Fruit fly (Drosophila melanogaster) whole organism, embryonic: Measurements from ENCODE around the gene Ekar.

Experiments
- Bgb ChIP-seq: fragments of 200-800 bp; sonication (Bioruptor generic); IDR thresholded peaks from 2 replicates; pipeline ENCODE4 v1.3.6; 2022; ENCODE audit warnings: missing biosample characterization, missing genetic modification characterization; ENCODE audit not compliant: partially characterized antibody
- CG12659 ChIP-seq: fragments of 200-800 bp; sonication (Bioruptor generic); optimal IDR thresholded peaks from 3 replicates; lab custom pipeline; 2017; ENCODE audit warnings: mild to moderate bottlenecking, missing biosample characterization, missing genetic modification reagents, missing genetic modification characterization
- CG12769 ChIP-seq: fragments of 200-800 bp; sonication (Bioruptor generic); optimal IDR thresholded peaks from 2 replicates; lab custom pipeline; 2019; ENCODE audit warnings: missing biosample characterization, mild to moderate bottlenecking, missing genetic modification characterization, moderate library complexity
- CG13287 ChIP-seq: fragments of 200-800 bp; sonication (Bioruptor generic); IDR thresholded peaks from 2 replicates; pipeline ENCODE4 v1.3.6; 2022; ENCODE audit warnings: missing biosample characterization, missing genetic modification characterization; ENCODE audit not compliant: partially characterized antibody
- CG14710 ChIP-seq: fragments of 200-800 bp; sonication (Bioruptor generic); optimal IDR thresholded peaks from 3 replicates; lab custom pipeline; 2019; ENCODE audit warnings: missing biosample characterization, mild to moderate bottlenecking, missing genetic modification characterization, moderate library complexity
- CG15073 ChIP-seq: fragments of 200-800 bp; sonication (Bioruptor generic); optimal IDR thresholded peaks from 2 replicates; lab custom pipeline; 2016; ENCODE audit warnings: missing biosample characterization, missing genetic modification characterization
- CG17361 ChIP-seq: fragments of 200-800 bp; sonication (Bioruptor generic); IDR thresholded peaks from 3 replicates; pipeline ENCODE4 v1.3.6; 2022; ENCODE audit warnings: missing biosample characterization, missing genetic modification characterization
- CG17912 ChIP-seq: fragments of 200-800 bp; sonication (Bioruptor generic); optimal IDR thresholded peaks from 2 replicates; lab custom pipeline; 2018; ENCODE audit warnings: missing biosample characterization, mild to moderate bottlenecking, missing genetic modification characterization
- CG2116 ChIP-seq: fragments of 200-800 bp; sonication (Bioruptor generic); optimal IDR thresholded peaks from 3 replicates; lab custom pipeline; 2018; ENCODE audit warnings: missing biosample characterization, mild to moderate bottlenecking, missing genetic modification characterization
- CG30020 ChIP-seq: fragments of 200-800 bp; optimal IDR thresholded peaks from 2 replicates; lab custom pipeline; 2019; ENCODE audit warnings: missing biosample characterization, mild to moderate bottlenecking, missing genetic modification characterization, moderate library complexity
- CG34224 ChIP-seq: fragments of 200-800 bp; sonication (Bioruptor generic); IDR thresholded peaks from 3 replicates; pipeline ENCODE4 v1.3.6; 2022; ENCODE audit warnings: missing biosample characterization, missing genetic modification characterization; ENCODE audit not compliant: partially characterized antibody
- CG4424 ChIP-seq: fragments of 200-800 bp; sonication (Bioruptor generic); optimal IDR thresholded peaks from 3 replicates; lab custom pipeline; 2016; ENCODE audit warnings: missing biosample characterization, missing genetic modification characterization
- CG5953 ChIP-seq: fragments of 200-800 bp; sonication (Bioruptor generic); IDR thresholded peaks from 2 replicates; pipeline ENCODE4 v1.3.6; 2022; ENCODE audit warnings: missing biosample characterization, missing genetic modification characterization
- CG6683 ChIP-seq: fragments of 200-800 bp; sonication (Bioruptor generic); optimal IDR thresholded peaks from 2 replicates; lab custom pipeline; 2017; ENCODE audit warnings: missing biosample characterization, mild to moderate bottlenecking, missing genetic modification characterization, missing genetic modification reagents
- CG8089 ChIP-seq: fragments of 200-800 bp; sonication (Bioruptor generic); optimal IDR thresholded peaks from 3 replicates; lab custom pipeline; 2016; ENCODE audit warnings: missing biosample characterization, missing genetic modification characterization
- CG8290 ChIP-seq, 3 experiments: fragments of 200-800 bp; sonication (Bioruptor generic); optimal IDR thresholded peaks; 2 replicates each; lab custom pipeline; 2016 to 2019; ENCODE audit warnings: missing biosample characterization in 3 of 3, missing genetic modification characterization in 3 of 3, mild to moderate bottlenecking in 2 of 3, moderate library complexity in 1 of 3
- CkIIα-i1 ChIP-seq: fragments of 200-800 bp; sonication (Bioruptor generic); IDR thresholded peaks from 2 replicates; pipeline ENCODE4 v1.3.6; 2022; ENCODE audit warnings: missing biosample characterization, missing genetic modification characterization
- D19A ChIP-seq: fragments of 200-800 bp; optimal IDR thresholded peaks from 3 replicates; lab custom pipeline; 2019; ENCODE audit warnings: missing biosample characterization, mild to moderate bottlenecking, missing genetic modification characterization, moderate library complexity
- Dll ChIP-seq: fragments of 200-800 bp; sonication (Bioruptor generic); IDR thresholded peaks from 4 replicates; pipeline ENCODE4 v1.3.6; 2022; ENCODE audit warnings: missing biosample characterization, missing genetic modification characterization; ENCODE audit not compliant: partially characterized antibody
- Ets97D ChIP-seq: fragments of 200-800 bp; sonication (Bioruptor generic); optimal IDR thresholded peaks from 3 replicates; lab custom pipeline; 2016; ENCODE audit warnings: missing biosample characterization, missing genetic modification characterization
- Fer3 ChIP-seq: fragments of 200-800 bp; sonication (Bioruptor generic); optimal IDR thresholded peaks from 2 replicates; lab custom pipeline; 2018; ENCODE audit warnings: missing biosample characterization, mild to moderate bottlenecking, missing genetic modification characterization, moderate library complexity
- HmgD ChIP-seq: fragments of 200-800 bp; sonication (Bioruptor generic); optimal IDR thresholded peaks from 3 replicates; lab custom pipeline; 2016; ENCODE audit warnings: missing biosample characterization, missing genetic modification characterization
- Lhr ChIP-seq: fragments of 200-800 bp; sonication (Bioruptor generic); optimal IDR thresholded peaks from 3 replicates; lab custom pipeline; 2017; ENCODE audit warnings: mild to moderate bottlenecking, missing biosample characterization, missing genetic modification reagents, missing genetic modification characterization
- MBD-R2 ChIP-seq: fragments of 200-800 bp; sonication (Bioruptor generic); IDR thresholded peaks from 2 replicates; pipeline ENCODE4 v1.3.6; 2022; ENCODE audit warnings: missing biosample characterization, missing genetic modification characterization
- MESR4 ChIP-seq: fragments of 200-800 bp; sonication (Bioruptor generic); optimal IDR thresholded peaks from 2 replicates; lab custom pipeline; 2018; ENCODE audit warnings: missing biosample characterization, mild to moderate bottlenecking, missing genetic modification characterization, moderate library complexity
- TFAM ChIP-seq: fragments of 200-800 bp; sonication (Bioruptor generic); optimal IDR thresholded peaks from 2 replicates; lab custom pipeline; 2017; ENCODE audit warnings: missing biosample characterization, missing genetic modification characterization, inconsistent platforms
- ato ChIP-seq: fragments of 200-800 bp; sonication (Bioruptor generic); IDR thresholded peaks from 2 replicates; pipeline ENCODE4 v1.3.6; 2022; ENCODE audit warnings: missing biosample characterization, missing genetic modification characterization; ENCODE audit not compliant: partially characterized antibody
- bigmax ChIP-seq: fragments of 200-800 bp; sonication (Bioruptor generic); optimal IDR thresholded peaks from 2 replicates; lab custom pipeline; 2018; ENCODE audit warnings: missing biosample characterization, mild to moderate bottlenecking, missing genetic modification characterization
- chm ChIP-seq: fragments of 200-800 bp; sonication (Bioruptor generic); IDR thresholded peaks from 2 replicates; pipeline ENCODE4 v1.3.6; 2022; ENCODE audit warnings: missing biosample characterization, missing genetic modification characterization
- eve ChIP-seq, 2 experiments: fragments of >200 bp; optimal IDR thresholded peaks; 2 replicates each; lab custom pipeline; 2017; ENCODE audit warnings: missing biosample characterization in 2 of 2, missing genetic modification characterization in 2 of 2
- gem ChIP-seq: fragments of 200-800 bp; sonication (Bioruptor generic); optimal IDR thresholded peaks from 2 replicates; lab custom pipeline; 2019; ENCODE audit warnings: missing biosample characterization, mild to moderate bottlenecking, missing genetic modification characterization, moderate library complexity
- gsb-n ChIP-seq: fragments of 200-800 bp; sonication (Bioruptor generic); optimal IDR thresholded peaks from 3 replicates; lab custom pipeline; 2018; ENCODE audit warnings: missing biosample characterization, mild to moderate bottlenecking, missing genetic modification characterization
- inv ChIP-seq: fragments of 200-800 bp; sonication (Bioruptor generic); IDR thresholded peaks from 2 replicates; pipeline ENCODE4 v1.3.6; 2022; ENCODE audit warnings: missing biosample characterization, missing genetic modification characterization; ENCODE audit not compliant: partially characterized antibody
- kah ChIP-seq: fragments of 200-800 bp; sonication (Bioruptor generic); optimal IDR thresholded peaks from 2 replicates; lab custom pipeline; 2018; ENCODE audit warnings: missing biosample characterization, mild to moderate bottlenecking, missing genetic modification characterization
- lilli ChIP-seq: fragments of 200-800 bp; sonication (Bioruptor generic); optimal IDR thresholded peaks from 3 replicates; lab custom pipeline; 2016; ENCODE audit warnings: missing biosample characterization, missing genetic modification characterization
- nerfin-1 ChIP-seq: fragments of 200-800 bp; sonication (Bioruptor generic); optimal IDR thresholded peaks from 3 replicates; lab custom pipeline; 2019; ENCODE audit warnings: missing biosample characterization, mild to moderate bottlenecking, missing genetic modification characterization, moderate library complexity
- nom ChIP-seq: fragments of 200-800 bp; sonication (Bioruptor generic); optimal IDR thresholded peaks from 2 replicates; lab custom pipeline; 2017; ENCODE audit warnings: missing biosample characterization, missing genetic modification characterization, mild to moderate bottlenecking, moderate library complexity, missing genetic modification reagents
- pfk ChIP-seq: fragments of 200-800 bp; sonication (Bioruptor generic); optimal IDR thresholded peaks from 2 replicates; lab custom pipeline; 2018; ENCODE audit warnings: missing biosample characterization, mild to moderate bottlenecking, missing genetic modification characterization, moderate library complexity
- phol ChIP-seq: fragments of 200-800 bp; sonication (Bioruptor generic); optimal IDR thresholded peaks from 3 replicates; lab custom pipeline; 2018; ENCODE audit warnings: missing biosample characterization, mild to moderate bottlenecking, missing genetic modification characterization, moderate library complexity
- row ChIP-seq: fragments of 200-800 bp; sonication (Bioruptor generic); IDR thresholded peaks from 3 replicates; pipeline ENCODE4 v1.3.6; 2022; ENCODE audit warnings: missing biosample characterization, missing genetic modification characterization
- slbo ChIP-seq: fragments of 200-800 bp; sonication (Bioruptor generic); IDR thresholded peaks from 2 replicates; pipeline ENCODE4 v1.3.6; 2022; ENCODE audit warnings: missing biosample characterization, missing genetic modification characterization
- sob ChIP-seq: fragments of 200-800 bp; sonication (Bioruptor generic); IDR thresholded peaks from 2 replicates; pipeline ENCODE4 v1.3.6; 2022; ENCODE audit warnings: missing biosample characterization, missing genetic modification characterization
- ssp ChIP-seq: fragments of 200-800 bp; sonication (Bioruptor generic); IDR thresholded peaks from 2 replicates; pipeline ENCODE4 v1.3.6; 2022; ENCODE audit warnings: missing biosample characterization, missing genetic modification characterization
- sug ChIP-seq: fragments of 200-800 bp; optimal IDR thresholded peaks from 2 replicates; lab custom pipeline; 2019; ENCODE audit warnings: missing biosample characterization, mild to moderate bottlenecking, missing genetic modification characterization, moderate library complexity
- vfl ChIP-seq: fragments of 200-800 bp; sonication (Bioruptor generic); optimal IDR thresholded peaks from 2 replicates; lab custom pipeline; 2016; ENCODE audit warnings: missing biosample characterization, missing genetic modification characterization
- vnd ChIP-seq: fragments of 200-800 bp; sonication (Bioruptor generic); IDR thresholded peaks from 3 replicates; pipeline ENCODE4 v1.3.6; 2022; ENCODE audit warnings: missing biosample characterization, missing genetic modification characterization; ENCODE audit not compliant: partially characterized antibody
- wek ChIP-seq: fragments of 200-800 bp; sonication (Bioruptor generic); optimal IDR thresholded peaks from 3 replicates; lab custom pipeline; 2018; ENCODE audit warnings: missing biosample characterization, mild to moderate bottlenecking, missing genetic modification characterization, moderate library complexity
- zen ChIP-seq: fragments of 200-800 bp; sonication (Bioruptor generic); optimal IDR thresholded peaks from 3 replicates; lab custom pipeline; 2018; ENCODE audit warnings: missing biosample characterization, mild to moderate bottlenecking, missing genetic modification characterization, moderate library complexity

Ekar gene

DNA sequence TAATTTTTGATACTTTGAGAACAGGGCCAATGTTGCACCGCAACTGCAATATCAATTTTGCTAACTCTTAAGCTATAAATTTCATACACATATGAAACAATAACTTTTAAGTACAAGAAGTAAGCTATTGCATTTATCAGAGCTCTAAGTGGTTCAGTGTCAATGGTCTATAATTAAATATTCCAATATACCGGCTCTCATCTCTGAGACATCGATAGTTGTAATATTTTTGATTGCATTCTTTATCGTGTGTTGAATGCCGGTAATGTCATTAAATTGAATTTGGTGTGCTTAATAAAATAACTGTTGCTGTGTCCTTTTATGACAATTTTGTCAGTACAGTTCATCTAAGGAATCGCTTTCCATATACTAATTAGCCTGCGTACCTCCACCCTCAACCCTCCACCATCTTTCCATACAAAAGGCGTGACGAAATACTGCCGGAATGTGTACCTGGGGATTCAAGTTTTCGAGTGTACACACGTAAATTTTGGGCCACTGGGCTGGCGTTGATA lies 24.6 kb upstream of the Ekar start, which contains the start of gene CG11360 (continued):
- TF ChIP-seq gem (tag; lab: Kevin White, UChicago) (peak; percentile 32), CG14710 (tag; lab: Kevin White, UChicago) (peak; percentile 54), D19A (tag; lab: Kevin White, UChicago) (peak; percentile 10), HmgD (GFP tag; lab: Kevin White, UChicago) (peak; percentile 19), CG6683 (GFP tag; lab: Kevin White, UChicago) (no peak), lilli (peak; percentile 3), CG15073 (GFP tag; lab: Kevin White, UChicago) (no peak), vnd (GFP tag; lab: Robert Waterston, UW) (peak; percentile 45; the same call in 1 of the 3 replicates), pfk (GFP tag; lab: Kevin White, UChicago) (peak; percentile 67), CG30020 (peak; percentile 99), sug (tag; lab: Kevin White, UChicago) (no peak), kah (GFP tag; lab: Kevin White, UChicago) (no peak), chm (no peak), CG5953 (no peak), CkIIα-i1 (GFP tag; lab: Robert Waterston, UW) (no peak), Lhr (GFP tag; lab: Kevin White, UChicago) (peak; percentile 23), eve (GFP tag; optimal IDR thresholded peaks at IDR 0.05; lab: Kevin White, UChicago) (peak in 1 of 2 experiments; percentile 60), gsb-n (tag; lab: Kevin White, UChicago) (peak; percentile 83), bigmax (no peak), CG17361 (0 out of 3 replicates have a peak, but pooled peaks have one; percentile 38), phol (tag; lab: Kevin White, UChicago) (peak; percentile 51), Dll (GFP tag; lab: Robert Waterston, UW) (peak; percentile 41; the same call in 1 of the 4 replicates), zen (tag; lab: Kevin White, UChicago) (peak; percentile 52), nerfin-1 (tag; lab: Kevin White, UChicago) (peak; percentile 99), CG8290 (GFP tag; optimal IDR thresholded peaks at IDR 0.05; lab: Kevin White, UChicago) (peak; percentile 32), CG8290 (tag; optimal IDR thresholded peaks at IDR 0.05; lab: Kevin White, UChicago) (peak in 1 of 2 experiments; percentile 72), sob (GFP tag; lab: Robert Waterston, UW) (0 out of 2 replicates have a peak, but pooled peaks have one; percentile 12), CG8089 (peak; percentile 26), vfl (GFP tag; lab: Kevin White, UChicago) (no peak), CG2116 (GFP tag; lab: Kevin White, UChicago) (peak; percentile 31), wek (GFP tag; lab: Kevin White, UChicago) (peak; percentile 82), MESR4 (GFP tag; lab: Kevin White, UChicago) (peak; percentile 79), MBD-R2 (GFP tag; lab: Robert Waterston, UW) (peak; percentile 44; the same call in 1 of the 2 replicates), CG13287 (GFP tag; lab: Robert Waterston, UW) (peak; percentile 32; the same call in 1 of the 2 replicates), CG4424 (GFP tag; lab: Kevin White, UChicago) (peak; percentile 6), nom (peak; percentile 25), Fer3 (tag; lab: Kevin White, UChicago) (peak; percentile 4), inv (GFP tag; lab: Robert Waterston, UW) (peak; percentile 43; the same call in 1 of the 2 replicates), CG12659 (GFP tag; lab: Kevin White, UChicago) (peak; percentile 31), Ets97D (GFP tag; lab: Kevin White, UChicago) (peak; percentile 25), CG17912 (GFP tag; lab: Kevin White, UChicago) (no peak), slbo (no peak), CG34224 (GFP tag; lab: Robert Waterston, UW) (peak; percentile 51; the same call in 2 of the 3 replicates), ato (GFP tag; lab: Robert Waterston, UW) (no peak), TFAM (GFP tag; lab: Kevin White, UChicago) (no peak), ssp (peak; percentile 98), row (peak; percentile 83), CG12769 (tag; lab: Kevin White, UChicago) (peak; percentile 39), Bgb (GFP tag; lab: Robert Waterston, UW) (peak; percentile 60)
